Fruit fly (Drosophila melanogaster) whole organism, embryonic: ENCODE data around the gene CCHa2.

ENCODE experiments used
- ATbp ChIP-seq: fragments of 200-800 bp; sonication (Bioruptor generic); optimal IDR thresholded peaks from 2 replicates; lab custom pipeline; 2017; ENCODE audit warnings: missing biosample characterization, mild to moderate bottlenecking, missing genetic modification characterization, missing genetic modification reagents
- Abd-B ChIP-seq: fragments of 200-800 bp; sonication (Bioruptor generic); optimal IDR thresholded peaks from 2 replicates; lab custom pipeline; 2018; ENCODE audit warnings: missing biosample characterization, mild to moderate bottlenecking, missing genetic modification characterization, moderate library complexity
- B-H2 ChIP-seq: fragments of 200-800 bp; sonication (Bioruptor generic); optimal IDR thresholded peaks from 2 replicates; lab custom pipeline; 2018; ENCODE audit warnings: missing biosample characterization, mild to moderate bottlenecking, missing genetic modification characterization
- CG11085 ChIP-seq: fragments of 200-800 bp; sonication (Bioruptor generic); IDR thresholded peaks from 2 replicates; pipeline ENCODE4 v1.3.6; 2022; ENCODE audit warnings: missing biosample characterization, missing genetic modification characterization
- CG14667 ChIP-seq: fragments of 200-800 bp; sonication (Bioruptor generic); IDR thresholded peaks from 2 replicates; pipeline ENCODE4 v1.3.6; 2022; ENCODE audit warnings: missing biosample characterization, missing genetic modification characterization
- CG1529 ChIP-seq: fragments of 200-800 bp; sonication (Bioruptor generic); optimal IDR thresholded peaks from 3 replicates; lab custom pipeline; 2018; ENCODE audit warnings: missing biosample characterization, missing genetic modification characterization
- CG17612 ChIP-seq: fragments of 200-800 bp; sonication (Bioruptor generic); IDR thresholded peaks from 2 replicates; pipeline ENCODE4 v1.3.6; 2022; ENCODE audit warnings: missing biosample characterization, missing genetic modification characterization
- CG17802 ChIP-seq: fragments of 200-800 bp; sonication (Bioruptor generic); optimal IDR thresholded peaks from 2 replicates; lab custom pipeline; 2018; ENCODE audit warnings: missing biosample characterization, mild to moderate bottlenecking, missing genetic modification characterization, moderate library complexity
- CG2202 ChIP-seq: fragments of 200-800 bp; sonication (Bioruptor generic); optimal IDR thresholded peaks from 2 replicates; lab custom pipeline; 2018; ENCODE audit warnings: missing biosample characterization, mild to moderate bottlenecking, missing genetic modification characterization
- CG30020 ChIP-seq: fragments of 200-800 bp; optimal IDR thresholded peaks from 2 replicates; lab custom pipeline; 2019; ENCODE audit warnings: missing biosample characterization, mild to moderate bottlenecking, missing genetic modification characterization, moderate library complexity
- CG3281 ChIP-seq: fragments of 200-800 bp; sonication (Bioruptor generic); optimal IDR thresholded peaks from 3 replicates; lab custom pipeline; 2017; ENCODE audit warnings: missing biosample characterization, mild to moderate bottlenecking, missing genetic modification characterization
- CG42726 ChIP-seq: fragments of 200-800 bp; sonication (Bioruptor generic); IDR thresholded peaks from 2 replicates; pipeline ENCODE4 v1.3.6; 2022; ENCODE audit warnings: missing biosample characterization, missing genetic modification characterization; ENCODE audit not compliant: partially characterized antibody
- CG4854 ChIP-seq: fragments of 200-800 bp; sonication (Bioruptor generic); optimal IDR thresholded peaks from 2 replicates; lab custom pipeline; 2016; ENCODE audit warnings: missing biosample characterization, missing genetic modification characterization, inconsistent platforms
- CG6175 ChIP-seq: fragments of 200-800 bp; sonication (Bioruptor generic); IDR thresholded peaks from 3 replicates; pipeline ENCODE4 v1.3.6; 2022; ENCODE audit warnings: missing biosample characterization, missing genetic modification characterization
- CG6254 ChIP-seq: fragments of 200-800 bp; sonication (Bioruptor generic); optimal IDR thresholded peaks from 3 replicates; lab custom pipeline; 2017; ENCODE audit warnings: mild to moderate bottlenecking, missing biosample characterization, missing genetic modification reagents, missing genetic modification characterization
- CG6765 ChIP-seq: fragments of 200-800 bp; sonication (Bioruptor generic); optimal IDR thresholded peaks from 3 replicates; lab custom pipeline; 2017; ENCODE audit warnings: missing biosample characterization, mild to moderate bottlenecking, missing genetic modification characterization
- CG7372 ChIP-seq: fragments of 200-800 bp; sonication (Bioruptor generic); IDR thresholded peaks from 2 replicates; pipeline ENCODE4 v1.3.6; 2022; ENCODE audit warnings: missing biosample characterization, missing genetic modification characterization
- CG7556 ChIP-seq: fragments of 200-800 bp; sonication (Bioruptor generic); optimal IDR thresholded peaks from 2 replicates; lab custom pipeline; 2017; ENCODE audit warnings: missing biosample characterization, mild to moderate bottlenecking, missing genetic modification characterization
- CG8290 ChIP-seq, 3 experiments: fragments of 200-800 bp; sonication (Bioruptor generic); optimal IDR thresholded peaks; 2 replicates each; lab custom pipeline; 2016 to 2019; ENCODE audit warnings: missing biosample characterization in 3 of 3, missing genetic modification characterization in 3 of 3, mild to moderate bottlenecking in 2 of 3, moderate library complexity in 1 of 3
- CG8359 ChIP-seq: fragments of 200-800 bp; sonication (Bioruptor generic); optimal IDR thresholded peaks from 2 replicates; lab custom pipeline; 2017; ENCODE audit warnings: missing biosample characterization, mild to moderate bottlenecking, missing genetic modification characterization, borderline replicate concordance
- CG8388 ChIP-seq: fragments of 200-800 bp; sonication (Bioruptor generic); optimal IDR thresholded peaks from 2 replicates; lab custom pipeline; 2019; ENCODE audit warnings: missing biosample characterization, mild to moderate bottlenecking, missing genetic modification characterization, moderate library complexity
- CG9437 ChIP-seq: fragments of 200-800 bp; sonication (Bioruptor generic); optimal IDR thresholded peaks from 2 replicates; lab custom pipeline; 2018; ENCODE audit warnings: missing biosample characterization, mild to moderate bottlenecking, missing genetic modification characterization
- CG9727 ChIP-seq: fragments of 200-800 bp; sonication (Bioruptor generic); optimal IDR thresholded peaks from 3 replicates; lab custom pipeline; 2017; ENCODE audit warnings: missing biosample characterization, mild to moderate bottlenecking, missing genetic modification characterization
- D19A ChIP-seq: fragments of 200-800 bp; optimal IDR thresholded peaks from 3 replicates; lab custom pipeline; 2019; ENCODE audit warnings: missing biosample characterization, mild to moderate bottlenecking, missing genetic modification characterization, moderate library complexity
- Doc2 ChIP-seq: fragments of 200-800 bp; sonication (Bioruptor generic); IDR thresholded peaks from 2 replicates; pipeline ENCODE4 v1.3.6; 2022; ENCODE audit warnings: missing biosample characterization, missing genetic modification characterization
- E2f1 ChIP-seq: fragments of 200-800 bp; sonication (Bioruptor generic); IDR thresholded peaks from 2 replicates; pipeline ENCODE4 v1.3.6; 2022; ENCODE audit warnings: missing biosample characterization, missing genetic modification characterization
- HmgZ ChIP-seq: fragments of 200-800 bp; sonication (Bioruptor generic); optimal IDR thresholded peaks from 2 replicates; lab custom pipeline; 2018; ENCODE audit warnings: missing biosample characterization, mild to moderate bottlenecking, missing genetic modification characterization
- MESR4 ChIP-seq: fragments of 200-800 bp; sonication (Bioruptor generic); optimal IDR thresholded peaks from 2 replicates; lab custom pipeline; 2018; ENCODE audit warnings: missing biosample characterization, mild to moderate bottlenecking, missing genetic modification characterization, moderate library complexity
- Meics ChIP-seq: fragments of 200-800 bp; sonication (Bioruptor generic); optimal IDR thresholded peaks from 2 replicates; lab custom pipeline; 2017; ENCODE audit warnings: missing biosample characterization, mild to moderate bottlenecking, missing genetic modification characterization
- NfI ChIP-seq: fragments of 200-800 bp; sonication (Bioruptor generic); optimal IDR thresholded peaks from 3 replicates; lab custom pipeline; 2018; ENCODE audit warnings: missing biosample characterization, mild to moderate bottlenecking, missing genetic modification characterization, moderate library complexity
- Tbp ChIP-seq: fragments of >200 bp; optimal IDR thresholded peaks from 2 replicates; lab custom pipeline; 2018; ENCODE audit warnings: missing biosample characterization, missing genetic modification characterization
- YL-1 ChIP-seq: fragments of 200-800 bp; sonication (Bioruptor generic); optimal IDR thresholded peaks from 3 replicates; lab custom pipeline; 2017; ENCODE audit warnings: missing biosample characterization, mild to moderate bottlenecking, missing genetic modification characterization
- ash1 ChIP-seq: fragments of 200-800 bp; sonication (Bioruptor generic); optimal IDR thresholded peaks from 2 replicates; lab custom pipeline; 2018; ENCODE audit warnings: missing biosample characterization, mild to moderate bottlenecking, missing genetic modification characterization
- caup ChIP-seq: fragments of 200-800 bp; sonication (Bioruptor generic); optimal IDR thresholded peaks from 3 replicates; lab custom pipeline; 2017; ENCODE audit warnings: missing biosample characterization, mild to moderate bottlenecking, missing genetic modification characterization, moderate library complexity; ENCODE audit not compliant: severe bottlenecking
- esg ChIP-seq: fragments of 200-800 bp; sonication (Bioruptor generic); conservative IDR thresholded peaks from 2 replicates; pipeline ENCODE4 v1.3.6; 2022; ENCODE audit warnings: missing biosample characterization, missing genetic modification characterization
- fd3F ChIP-seq: fragments of 200-800 bp; sonication (Bioruptor generic); optimal IDR thresholded peaks from 2 replicates; lab custom pipeline; 2018; ENCODE audit warnings: missing biosample characterization, mild to moderate bottlenecking, missing genetic modification characterization, moderate library complexity
- gsb ChIP-seq: fragments of 200-800 bp; sonication (Bioruptor generic); IDR thresholded peaks from 2 replicates; pipeline ENCODE4 v1.3.6; 2022; ENCODE audit warnings: missing biosample characterization, missing genetic modification characterization
- ham ChIP-seq: fragments of 200-800 bp; sonication (Bioruptor generic); IDR thresholded peaks from 2 replicates; pipeline ENCODE4 v1.3.6; 2022; ENCODE audit warnings: missing biosample characterization, missing genetic modification characterization
- jing ChIP-seq: fragments of 200-800 bp; sonication (Bioruptor generic); optimal IDR thresholded peaks from 2 replicates; lab custom pipeline; 2018; ENCODE audit warnings: missing biosample characterization, mild to moderate bottlenecking, missing genetic modification characterization
- kah ChIP-seq: fragments of 200-800 bp; sonication (Bioruptor generic); optimal IDR thresholded peaks from 2 replicates; lab custom pipeline; 2018; ENCODE audit warnings: missing biosample characterization, mild to moderate bottlenecking, missing genetic modification characterization
- kni ChIP-seq: fragments of 200-800 bp; sonication (Bioruptor generic); optimal IDR thresholded peaks from 3 replicates; lab custom pipeline; 2017; ENCODE audit warnings: mild to moderate bottlenecking, missing biosample characterization, missing genetic modification reagents, missing genetic modification characterization
- lilli ChIP-seq: fragments of 200-800 bp; sonication (Bioruptor generic); optimal IDR thresholded peaks from 3 replicates; lab custom pipeline; 2016; ENCODE audit warnings: missing biosample characterization, missing genetic modification characterization
- peb ChIP-seq: fragments of 200-800 bp; sonication (Bioruptor generic); IDR thresholded peaks from 2 replicates; pipeline ENCODE4 v1.3.6; 2022; ENCODE audit warnings: missing biosample characterization, missing genetic modification characterization
- pros ChIP-seq: fragments of 200-800 bp; sonication (Bioruptor generic); optimal IDR thresholded peaks from 3 replicates; lab custom pipeline; 2019; ENCODE audit warnings: missing biosample characterization, mild to moderate bottlenecking, missing genetic modification characterization, moderate library complexity
- psq ChIP-seq: fragments of 200-800 bp; sonication (Bioruptor generic); optimal IDR thresholded peaks from 2 replicates; lab custom pipeline; 2017; ENCODE audit warnings: missing biosample characterization, missing genetic modification characterization
- sens ChIP-seq: fragments of 200-800 bp; sonication (Bioruptor generic); peaks from one replicate; lab custom pipeline; 2016; ENCODE audit warnings: missing biosample characterization, missing genetic modification characterization
- sisA ChIP-seq: fragments of 200-800 bp; sonication (Bioruptor generic); IDR thresholded peaks from 2 replicates; pipeline ENCODE4 v1.3.6; 2022; ENCODE audit warnings: missing biosample characterization, missing genetic modification characterization
- sna ChIP-seq: fragments of 200-800 bp; sonication (Bioruptor generic); IDR thresholded peaks from 2 replicates; pipeline ENCODE4 v1.3.6; 2022; ENCODE audit warnings: missing biosample characterization, missing genetic modification characterization; ENCODE audit not compliant: partially characterized antibody
- unc-4 ChIP-seq: fragments of 200-800 bp; sonication (Bioruptor generic); IDR thresholded peaks from 2 replicates; pipeline ENCODE4 v1.3.6; 2022; ENCODE audit warnings: missing biosample characterization, missing genetic modification characterization; ENCODE audit not compliant: partially characterized antibody
- zen2 ChIP-seq: fragments of 200-800 bp; sonication (Bioruptor generic); IDR thresholded peaks from 3 replicates; pipeline ENCODE4 v1.3.6; 2022; ENCODE audit warnings: missing biosample characterization, missing genetic modification characterization; ENCODE audit not compliant: partially characterized antibody

The CCHa2 gene

DNA sequence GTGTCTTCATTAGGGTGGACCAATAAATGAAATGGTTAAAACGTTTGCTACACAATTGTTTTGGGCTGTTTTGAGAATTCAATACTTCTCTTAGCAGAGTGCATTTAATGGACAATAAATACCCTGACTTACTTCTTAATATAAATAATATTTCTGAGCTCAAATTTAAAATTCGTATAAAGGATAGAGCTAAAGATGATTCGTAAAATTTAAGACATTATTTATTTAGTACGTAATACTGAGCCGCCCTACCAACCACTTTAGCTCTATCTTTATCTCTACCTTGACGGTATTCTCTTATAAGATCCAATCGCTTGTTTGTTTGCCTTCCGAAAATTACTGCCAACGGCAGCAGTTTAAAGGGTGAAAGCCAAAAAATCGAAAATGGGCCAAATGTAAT is 38.6 kb upstream of the CCHa2 start (continued):
- peak; percentile 69 for TF ChIP-seq kah (GFP tag; lab: Kevin White, UChicago)
- peak; percentile 89 for TF ChIP-seq HmgZ (tag; lab: Kevin White, UChicago)
- TF ChIP-seq B-H2 (GFP tag; lab: Kevin White, UChicago), result peak; percentile 21
- TF ChIP-seq lilli (GFP tag; lab: Kevin White, UChicago), result peak; percentile 75
- TF ChIP-seq Tbp (GFP tag; lab: Kevin White, UChicago), result no peak
- TF ChIP-seq Abd-B (GFP tag; lab: Kevin White, UChicago), result peak; percentile 65
- peak; percentile 39; the same call in 1 of the 2 replicates for TF ChIP-seq gsb (GFP tag; lab: Robert Waterston, UW)
- TF ChIP-seq D19A (tag; lab: Kevin White, UChicago), result peak; percentile 78
- TF ChIP-seq kni (GFP tag; lab: Kevin White, UChicago), result no peak
- peak; percentile 79 for TF ChIP-seq esg
- TF ChIP-seq caup, result peak; percentile 70
- TF ChIP-seq CG8359 (GFP tag; lab: Kevin White, UChicago), result peak; percentile 64
- peak; percentile 89 for TF ChIP-seq NfI (GFP tag; lab: Kevin White, UChicago)
- peak; percentile 91 for TF ChIP-seq fd3F (GFP tag; lab: Kevin White, UChicago)
- TF ChIP-seq E2f1 (GFP tag; lab: Robert Waterston, UW), result peak; percentile 63
- no peak for TF ChIP-seq CG4854 (GFP tag; lab: Kevin White, UChicago)
- TF ChIP-seq sna (GFP tag; lab: Robert Waterston, UW), result no peak
- 0 out of 2 replicates have a peak, but pooled peaks have one; percentile 30 for TF ChIP-seq CG17612 (GFP tag; lab: Robert Waterston, UW)
- no peak for TF ChIP-seq CG14667 (GFP tag; lab: Robert Waterston, UW)
- peak; percentile 19 for TF ChIP-seq MESR4 (GFP tag; lab: Kevin White, UChicago)
- peak; percentile 78 for TF ChIP-seq Meics (GFP tag; lab: Kevin White, UChicago)
- peak; percentile 84 for TF ChIP-seq CG7556 (GFP tag; lab: Kevin White, UChicago)
- no peak for TF ChIP-seq ash1 (GFP tag; lab: Kevin White, UChicago)
- TF ChIP-seq CG2202, result peak; percentile 71
- no peak for TF ChIP-seq peb (GFP tag; lab: Robert Waterston, UW)
- peak; percentile 71 for TF ChIP-seq ATbp (GFP tag; lab: Kevin White, UChicago)
- TF ChIP-seq CG7372, result 0 out of 2 replicates have a peak, but pooled peaks have one; percentile 20
- TF ChIP-seq CG42726 (GFP tag; lab: Robert Waterston, UW), result no peak
- peak; percentile 79 for TF ChIP-seq CG9437 (GFP tag; lab: Kevin White, UChicago)
- TF ChIP-seq zen2 (GFP tag; lab: Robert Waterston, UW), result no peak
- TF ChIP-seq CG9727 (GFP tag; lab: Kevin White, UChicago), result peak; percentile 63
- peak; percentile 71 for TF ChIP-seq jing (GFP tag; lab: Kevin White, UChicago)
- TF ChIP-seq CG6254 (GFP tag; lab: Kevin White, UChicago), result peak; percentile 55
- TF ChIP-seq CG8290 (GFP tag; optimal IDR thresholded peaks at IDR 0.05; lab: Kevin White, UChicago), result peak; percentile 41
- TF ChIP-seq CG8290 (tag; optimal IDR thresholded peaks at IDR 0.05; lab: Kevin White, UChicago), result peak in 1 of 2 experiments; percentile 72
- TF ChIP-seq sens (GFP tag; lab: Kevin White, UChicago), result peak; percentile 97
- peak; percentile 86 for TF ChIP-seq CG1529 (GFP tag; lab: Kevin White, UChicago)
- TF ChIP-seq CG11085 (GFP tag; lab: Robert Waterston, UW), result no peak
- TF ChIP-seq CG30020 (tag; lab: Kevin White, UChicago), result peak; percentile 64
- peak; percentile 69 for TF ChIP-seq CG6765 (GFP tag; lab: Kevin White, UChicago)
- peak; percentile 46 for TF ChIP-seq YL-1 (GFP tag; lab: Kevin White, UChicago)
- TF ChIP-seq CG3281 (GFP tag; lab: Kevin White, UChicago), result peak; percentile 76
- no peak for TF ChIP-seq Doc2 (GFP tag; lab: Robert Waterston, UW)
- no peak for TF ChIP-seq unc-4
- TF ChIP-seq CG6175, result no peak
- TF ChIP-seq pros, result no peak
- TF ChIP-seq ham (GFP tag; lab: Robert Waterston, UW), result no peak
- no peak for TF ChIP-seq sisA (GFP tag; lab: Robert Waterston, UW)
- TF ChIP-seq psq (GFP tag; lab: Kevin White, UChicago), result peak; percentile 53
- TF ChIP-seq CG8388 (GFP tag; lab: Kevin White, UChicago), result peak; percentile 81
- TF ChIP-seq CG17802 (tag; lab: Kevin White, UChicago), result peak; percentile 16
